Worm (Caenorhabditis elegans): ENCODE results near the gene clc-27.

DNA sequence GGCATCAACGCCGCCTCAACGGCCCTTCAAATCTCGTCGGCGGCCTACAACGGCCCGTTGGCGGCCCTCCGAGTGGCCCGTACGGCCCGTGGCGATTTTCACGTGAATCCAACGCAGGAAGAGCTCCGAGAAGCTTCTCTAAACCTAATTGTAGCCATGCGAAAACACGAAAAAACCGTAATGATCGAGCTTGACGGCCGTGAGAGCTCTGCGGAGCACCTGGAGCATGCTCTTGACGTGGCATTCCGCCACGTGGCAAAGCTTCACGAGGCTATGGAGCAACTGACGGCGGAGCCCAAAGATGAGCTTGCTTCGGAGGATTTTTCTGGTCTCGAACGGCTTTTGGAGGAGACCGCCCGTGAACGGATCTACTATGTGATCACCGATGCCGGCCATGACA, 31.9 kb downstream of the clc-27 start:
- TF ChIP-seq nhr-237 (tag; optimal IDR thresholded peaks at IDR 0.05), result no peak
- no peak for TF ChIP-seq ceh-82 (tag; optimal IDR thresholded peaks at IDR 0.05)
- TF ChIP-seq nhr-90 (tag; optimal IDR thresholded peaks at IDR 0.05; ENCODE audit: poor library complexity), result no peak
- TF ChIP-seq unc-130 (tag; optimal IDR thresholded peaks at IDR 0.05), result no peak
- no peak for TF ChIP-seq nhr-28 (tag; optimal IDR thresholded peaks at IDR 0.05)
- TF ChIP-seq nhr-77 (tag; optimal IDR thresholded peaks at IDR 0.05), result no peak
- no peak for TF ChIP-seq blmp-1 (tag; optimal IDR thresholded peaks at IDR 0.05)
- no peak for TF ChIP-seq mef-2 (tag; optimal IDR thresholded peaks at IDR 0.05)
- no peak for TF ChIP-seq pqm-1 (tag; optimal IDR thresholded peaks at IDR 0.05)
- TF ChIP-seq lsy-2 (tag; optimal IDR thresholded peaks at IDR 0.05), result no peak
- TF ChIP-seq ztf-11 (tag; optimal IDR thresholded peaks at IDR 0.05), result no peak

Data from whole organism, L1 larva.